Worm (Caenorhabditis elegans) whole organism, mixed stage, embryonic: ENCODE data around the gene dnj-22.

ENCODE experiments used
- bed-3 ChIP-seq: fragments of 200-800 bp; sonication (Bioruptor generic); optimal IDR thresholded peaks from 3 replicates; lab custom pipeline; 2018; ENCODE audit warnings: mild to moderate bottlenecking, missing genetic modification characterization, moderate library complexity, missing compliant biosample characterization
- ces-1 ChIP-seq: fragments of 150-350 bp; optimal IDR thresholded peaks from 2 replicates; lab custom pipeline; 2014; ENCODE audit warnings: missing biosample characterization, missing genetic modification reagents, missing genetic modification characterization
- elt-3 ChIP-seq: fragments of 150-350 bp; optimal IDR thresholded peaks from 2 replicates; lab custom pipeline; 2014; ENCODE audit warnings: missing biosample characterization, missing genetic modification characterization
- lin-13 ChIP-seq: fragments of 150-350 bp; optimal IDR thresholded peaks from 2 replicates; lab custom pipeline; 2014; ENCODE audit warnings: missing biosample characterization, missing genetic modification characterization
- mab-5 ChIP-seq: fragments of 150-350 bp; optimal IDR thresholded peaks from 2 replicates; lab custom pipeline; 2014; ENCODE audit warnings: missing biosample characterization, missing genetic modification characterization
- nhr-237 ChIP-seq: fragments of 150-350 bp; optimal IDR thresholded peaks from 2 replicates; lab custom pipeline; 2014; ENCODE audit warnings: missing biosample characterization, missing genetic modification characterization
- nhr-28 ChIP-seq: fragments of 150-350 bp; optimal IDR thresholded peaks from 2 replicates; lab custom pipeline; 2014; ENCODE audit warnings: missing biosample characterization, missing genetic modification characterization
- unc-39 ChIP-seq: fragments of 150-350 bp; optimal IDR thresholded peaks from 2 replicates; lab custom pipeline; 2014; ENCODE audit warnings: missing biosample characterization, missing genetic modification characterization
- ztf-11 ChIP-seq: fragments of 150-350 bp; optimal IDR thresholded peaks from 2 replicates; lab custom pipeline; 2014; ENCODE audit warnings: missing biosample characterization, missing genetic modification characterization

DNA sequence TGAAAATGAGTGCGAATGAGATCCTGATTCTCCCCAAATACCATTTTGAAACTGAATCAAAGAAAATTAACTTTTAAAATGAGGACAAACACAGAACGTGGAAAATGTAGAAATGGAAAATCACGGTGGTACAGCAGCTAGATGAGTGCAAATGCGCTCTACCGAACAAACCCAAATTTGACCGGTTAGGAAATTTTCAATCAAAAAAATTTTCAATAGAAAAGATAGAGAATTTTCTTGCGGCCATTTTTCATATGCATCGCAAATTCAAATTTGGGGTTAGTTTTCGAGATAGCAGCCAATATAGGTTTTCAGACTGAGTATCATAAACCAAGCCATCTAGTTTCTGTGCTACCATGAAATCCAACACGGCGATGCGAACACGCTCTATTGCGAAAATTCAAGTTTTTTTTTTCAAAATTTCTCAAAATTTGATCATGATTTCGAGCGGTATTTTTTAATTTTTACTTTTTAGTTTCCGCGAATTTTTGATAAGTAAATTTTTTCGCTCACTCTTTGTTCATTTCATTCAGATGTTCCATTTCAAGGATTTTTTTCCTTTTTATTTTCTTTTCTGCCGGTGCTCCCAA lies 48.4 kb downstream of the dnj-22 start, which contains the start of gene vha-18:
- no peak for TF ChIP-seq ces-1 (GFP tag; lab: Kevin White, UChicago)
- no peak for TF ChIP-seq unc-39 (tag; lab: Kevin White, UChicago)
- no peak for TF ChIP-seq lin-13
- no peak for TF ChIP-seq nhr-237
- no peak for TF ChIP-seq bed-3
- TF ChIP-seq mab-5 (tag; lab: Kevin White, UChicago), result no peak
- TF ChIP-seq elt-3 (tag; lab: Kevin White, UChicago), result no peak
- no peak for TF ChIP-seq ztf-11 (tag; lab: Kevin White, UChicago)
- TF ChIP-seq nhr-28 (tag; lab: Kevin White, UChicago), result no peak
